Fruit fly (Drosophila melanogaster): ENCODE data around the gene CG43354.

Gene CG43354

DNA sequence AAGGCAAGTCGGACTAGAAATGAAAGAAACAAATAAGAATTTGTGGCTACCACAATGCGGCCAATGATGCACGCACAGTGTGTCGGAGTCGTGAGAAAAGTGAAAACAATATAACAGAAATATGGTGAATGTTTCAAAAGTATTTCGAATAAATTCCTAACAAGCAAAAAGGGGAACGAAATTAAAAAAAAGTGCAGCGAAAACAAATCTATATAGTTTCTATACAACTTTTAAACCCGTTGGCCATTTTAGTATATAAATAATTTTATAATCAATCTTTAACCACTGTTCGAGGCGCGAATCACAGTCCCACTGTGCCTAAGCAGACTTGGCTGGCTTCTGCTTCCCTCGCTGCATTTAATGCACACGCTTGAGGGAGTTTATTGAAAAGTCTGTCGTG is 35.9 kb upstream of the CG43354 start (continued):
- TF ChIP-seq Lpt (GFP tag; optimal IDR thresholded peaks at IDR 0.05) (peak; percentile 80), salr (GFP tag; optimal IDR thresholded peaks at IDR 0.05) (peak in 1 of 2 experiments; percentile 75), Eip93F (GFP tag; optimal IDR thresholded peaks at IDR 0.05) (no peak), Hr39 (GFP tag; optimal IDR thresholded peaks at IDR 0.05) (peak; percentile 35), Hr4 (GFP tag; optimal IDR thresholded peaks at IDR 0.05) (peak; percentile 88), CG3032 (tag; optimal IDR thresholded peaks at IDR 0.05) (peak; percentile 66), CG8319 (GFP tag; optimal IDR thresholded peaks at IDR 0.05) (peak; percentile 54), dac (GFP tag; optimal IDR thresholded peaks at IDR 0.05) (peak; percentile 63), CG31627 (GFP tag; optimal IDR thresholded peaks at IDR 0.05) (peak; percentile 21), Smox (GFP tag; optimal IDR thresholded peaks at IDR 0.05) (peak; percentile 50), CG6792 (GFP tag; optimal IDR thresholded peaks at IDR 0.05) (peak; percentile 67), pdm3 (GFP tag; optimal IDR thresholded peaks at IDR 0.05) (peak; percentile 66), achi (GFP tag; optimal IDR thresholded peaks at IDR 0.05) (peak; percentile 78), Ets96B (tag; optimal IDR thresholded peaks at IDR 0.05) (peak; percentile 67), CG3919 (GFP tag; optimal IDR thresholded peaks at IDR 0.05) (peak; percentile 74), esn (GFP tag; optimal IDR thresholded peaks at IDR 0.05) (peak; percentile 57), Sox102F (GFP tag; optimal IDR thresholded peaks at IDR 0.05) (peak; percentile 40), net (GFP tag; optimal IDR thresholded peaks at IDR 0.05) (peak; percentile 69), eg (GFP tag; IDR thresholded peaks at IDR 0.05) (peak; percentile 80), CG11294 (GFP tag; IDR thresholded peaks at IDR 0.05) (peak; percentile 54; the same call in 1 of the 2 replicates), cyc (GFP tag; optimal IDR thresholded peaks at IDR 0.05) (no peak), ss (GFP tag; optimal IDR thresholded peaks at IDR 0.05) (peak; percentile 50 to 51), CG11902 (GFP tag; optimal IDR thresholded peaks at IDR 0.05) (peak; percentile 26), Met (GFP tag; optimal IDR thresholded peaks at IDR 0.05) (peak; percentile 62), CG8632 (GFP tag; optimal IDR thresholded peaks at IDR 0.05) (peak; percentile 44), Eip78C (GFP tag) (peak; percentile 95), CG32006 (GFP tag; optimal IDR thresholded peaks at IDR 0.05) (peak; percentile 92), vri (GFP tag; optimal IDR thresholded peaks at IDR 0.05) (no peak), CG11762 (GFP tag; optimal IDR thresholded peaks at IDR 0.05; ENCODE audit: insufficient read depth) (peak; percentile 70), Ets21C (GFP tag; optimal IDR thresholded peaks at IDR 0.05) (no peak), CG6276 (GFP tag; optimal IDR thresholded peaks at IDR 0.05) (peak; percentile 84), CG8119 (GFP tag; IDR thresholded peaks at IDR 0.05) (peak; percentile 91), Hr38 (GFP tag; optimal IDR thresholded peaks at IDR 0.05) (no peak), OdsH (GFP tag; optimal IDR thresholded peaks at IDR 0.05) (peak; percentile 75)

- TF ChIP-seq cyc (GFP tag; optimal IDR thresholded peaks at IDR 0.05): peak; percentile 0
- peak; percentile 79 for TF ChIP-seq CG32006 (GFP tag; optimal IDR thresholded peaks at IDR 0.05)
- TF ChIP-seq fkh (GFP tag; optimal IDR thresholded peaks at IDR 0.05): no peak
- TF ChIP-seq CG8119 (GFP tag; IDR thresholded peaks at IDR 0.05): peak; percentile 79
- peak; percentile 69 for TF ChIP-seq CG3919 (GFP tag; optimal IDR thresholded peaks at IDR 0.05)
- TF ChIP-seq Sox14 (GFP tag; optimal IDR thresholded peaks at IDR 0.05): peak; percentile 60
- TF ChIP-seq CG11902 (GFP tag; optimal IDR thresholded peaks at IDR 0.05): no peak
- TF ChIP-seq lz (GFP tag; optimal IDR thresholded peaks at IDR 0.05): peak; percentile 32
- peak; percentile 56 for TF ChIP-seq acj6 (GFP tag; optimal IDR thresholded peaks at IDR 0.05)
- no peak for TF ChIP-seq CG6854 (GFP tag; optimal IDR thresholded peaks at IDR 0.05)
- TF ChIP-seq vri (GFP tag; optimal IDR thresholded peaks at IDR 0.05): no peak
- TF ChIP-seq net (GFP tag; optimal IDR thresholded peaks at IDR 0.05): no peak
- peak; percentile 38 for TF ChIP-seq Eip75B (GFP tag; optimal IDR thresholded peaks at IDR 0.05)
- no peak for TF ChIP-seq Sox15 (GFP tag; optimal IDR thresholded peaks at IDR 0.05)
- peak; percentile 14 for TF ChIP-seq CG8319 (GFP tag; optimal IDR thresholded peaks at IDR 0.05)
- peak; percentile 44 for TF ChIP-seq CG4318 (GFP tag; optimal IDR thresholded peaks at IDR 0.05)
- peak; percentile 33 for TF ChIP-seq spab (GFP tag; optimal IDR thresholded peaks at IDR 0.05)
- peak; percentile 34 for TF ChIP-seq dac (GFP tag; optimal IDR thresholded peaks at IDR 0.05)
- TF ChIP-seq Lpt (GFP tag; optimal IDR thresholded peaks at IDR 0.05): peak; percentile 40
- peak; percentile 8 for TF ChIP-seq Smox (GFP tag; optimal IDR thresholded peaks at IDR 0.05)
- no peak for TF ChIP-seq Sox102F (GFP tag; optimal IDR thresholded peaks at IDR 0.05)
- TF ChIP-seq Hr38 (GFP tag; optimal IDR thresholded peaks at IDR 0.05): no peak
- peak; percentile 77 for TF ChIP-seq Eip78C (GFP tag)
- no peak for TF ChIP-seq fd85E (GFP tag; optimal IDR thresholded peaks at IDR 0.05)
- peak; percentile 35 to 62 for TF ChIP-seq ss (GFP tag; optimal IDR thresholded peaks at IDR 0.05)
- TF ChIP-seq CG11762 (GFP tag; optimal IDR thresholded peaks at IDR 0.05; ENCODE audit: insufficient read depth): peak; percentile 15
- TF ChIP-seq pdm3 (GFP tag; optimal IDR thresholded peaks at IDR 0.05): peak; percentile 66
- no peak for TF ChIP-seq CG9139 (GFP tag; optimal IDR thresholded peaks at IDR 0.05)
- TF ChIP-seq Blimp-1 (GFP tag; optimal IDR thresholded peaks at IDR 0.05): no peak
- TF ChIP-seq achi (GFP tag; optimal IDR thresholded peaks at IDR 0.05): peak; percentile 61
- peak; percentile 40 to 63 for TF ChIP-seq salr (GFP tag; optimal IDR thresholded peaks at IDR 0.05)
- TF ChIP-seq CG10631 (GFP tag; optimal IDR thresholded peaks at IDR 0.05): peak; percentile 55
- peak; percentile 13 for TF ChIP-seq CG6792 (GFP tag; optimal IDR thresholded peaks at IDR 0.05)
- peak; percentile 54 for TF ChIP-seq CG6276 (GFP tag; optimal IDR thresholded peaks at IDR 0.05)
- TF ChIP-seq Ets96B (tag; optimal IDR thresholded peaks at IDR 0.05): peak; percentile 60
- TF ChIP-seq OdsH (GFP tag; optimal IDR thresholded peaks at IDR 0.05): peak; percentile 61
Observed at dm6 chr2L:18344343-18344742, 35.1 kb upstream of the CG43354 start.

Data from whole organism, prepupa.